Worm (Caenorhabditis elegans) whole organism, late embryonic: ENCODE data around the gene F42A6.1.

Source experiments
- C08G9.2 ChIP-seq: sonication (generic microtip); optimal IDR thresholded peaks from 2 replicates; lab custom pipeline; 2016; ENCODE audit warnings: mild to moderate bottlenecking, missing genetic modification characterization, moderate library complexity, missing compliant biosample characterization
- C38D4.7 ChIP-seq: fragments of 200-800 bp; sonication (Bioruptor generic); optimal IDR thresholded peaks from 2 replicates; lab custom pipeline; 2018; ENCODE audit warnings: mild to moderate bottlenecking, missing genetic modification characterization, moderate library complexity, missing compliant biosample characterization
- F13H6.1 ChIP-seq: sonication (generic microtip); optimal IDR thresholded peaks from 2 replicates; lab custom pipeline; 2016; ENCODE audit warnings: missing genetic modification characterization, missing compliant biosample characterization
- Y22D7AL.16 ChIP-seq: sonication (generic microtip); optimal IDR thresholded peaks from 2 replicates; lab custom pipeline; 2016; ENCODE audit warnings: missing genetic modification characterization, missing compliant biosample characterization
- ahr-1 ChIP-seq: sonication (generic microtip); optimal IDR thresholded peaks from 2 replicates; lab custom pipeline; 2016; ENCODE audit warnings: missing genetic modification characterization, missing compliant biosample characterization
- ama-1 ChIP-seq: fragments of 150-350 bp; optimal IDR thresholded peaks from 2 replicates; lab custom pipeline; 2014
- ceh-14 ChIP-seq: sonication (generic microtip); optimal IDR thresholded peaks from 2 replicates; lab custom pipeline; 2016; ENCODE audit warnings: missing genotype, missing genetic modification characterization, missing compliant biosample characterization
- ceh-2 ChIP-seq: sonication (generic microtip); optimal IDR thresholded peaks from 2 replicates; lab custom pipeline; 2016; ENCODE audit warnings: missing genotype, missing genetic modification characterization, missing compliant biosample characterization
- ceh-22 ChIP-seq: sonication (generic microtip); optimal IDR thresholded peaks from 2 replicates; lab custom pipeline; 2017; ENCODE audit warnings: missing biosample characterization, missing genetic modification characterization
- ceh-30 ChIP-seq: fragments of 150-350 bp; optimal IDR thresholded peaks from 2 replicates; lab custom pipeline; 2014; ENCODE audit warnings: missing biosample characterization, missing genetic modification characterization
- ceh-31 ChIP-seq: sonication (generic microtip); optimal IDR thresholded peaks from 2 replicates; lab custom pipeline; 2016; ENCODE audit warnings: missing genetic modification characterization, missing compliant biosample characterization
- ceh-34 ChIP-seq: sonication (generic microtip); optimal IDR thresholded peaks from 2 replicates; lab custom pipeline; 2016; ENCODE audit warnings: mild to moderate bottlenecking, missing genetic modification characterization, missing compliant biosample characterization
- ceh-45 ChIP-seq: fragments of 200-800 bp; sonication (Bioruptor generic); IDR thresholded peaks from 2 replicates; pipeline ENCODE4 v1.3.6; 2022; ENCODE audit warnings: missing genetic modification reagents, missing genetic modification characterization, missing compliant biosample characterization
- ceh-48 ChIP-seq: sonication (generic microtip); optimal IDR thresholded peaks from 2 replicates; lab custom pipeline; 2016; ENCODE audit warnings: missing genetic modification characterization, inconsistent platforms, missing compliant biosample characterization
- dve-1 ChIP-seq: sonication (generic microtip); optimal IDR thresholded peaks from 2 replicates; lab custom pipeline; 2017; ENCODE audit warnings: antibody characterized with exemption, mild to moderate bottlenecking, missing genetic modification characterization, missing compliant biosample characterization
- ets-4 ChIP-seq: sonication (generic microtip); optimal IDR thresholded peaks from 2 replicates; lab custom pipeline; 2016; ENCODE audit warnings: missing genetic modification characterization, missing compliant biosample characterization
- eyg-1 ChIP-seq: sonication (generic microtip); optimal IDR thresholded peaks from 2 replicates; lab custom pipeline; 2016; ENCODE audit warnings: missing genotype, missing genetic modification characterization, missing compliant biosample characterization
- fax-1 ChIP-seq: sonication (generic microtip); optimal IDR thresholded peaks from 2 replicates; lab custom pipeline; 2016; ENCODE audit warnings: missing genotype, missing genetic modification characterization, missing compliant biosample characterization
- gmeb-2 ChIP-seq: sonication (generic microtip); optimal IDR thresholded peaks from 2 replicates; lab custom pipeline; 2016; ENCODE audit warnings: missing genetic modification characterization, inconsistent platforms, missing compliant biosample characterization
- hlh-15 ChIP-seq: sonication (generic microtip); optimal IDR thresholded peaks from 2 replicates; lab custom pipeline; 2016; ENCODE audit warnings: missing genetic modification characterization, missing compliant biosample characterization
- hlh-30 ChIP-seq: sonication (generic microtip); optimal IDR thresholded peaks from 2 replicates; lab custom pipeline; 2017; ENCODE audit warnings: antibody characterized with exemption, missing genetic modification characterization, missing compliant biosample characterization; ENCODE audit not compliant: insufficient read depth
- hlh-8 ChIP-seq: sonication (generic microtip); optimal IDR thresholded peaks from 2 replicates; lab custom pipeline; 2016; ENCODE audit warnings: missing genotype, missing genetic modification characterization, missing compliant biosample characterization
- lin-11 ChIP-seq: fragments of 200-800 bp; sonication (Bioruptor generic); optimal IDR thresholded peaks from 2 replicates; lab custom pipeline; 2018; ENCODE audit warnings: mild to moderate bottlenecking, missing genetic modification characterization, missing compliant biosample characterization
- madf-2 ChIP-seq: sonication (generic microtip); optimal IDR thresholded peaks from 2 replicates; lab custom pipeline; 2017; ENCODE audit warnings: missing genetic modification characterization, missing compliant biosample characterization
- mec-3 ChIP-seq: sonication (generic microtip); optimal IDR thresholded peaks from 2 replicates; lab custom pipeline; 2016; ENCODE audit warnings: borderline replicate concordance, missing genetic modification characterization, missing compliant biosample characterization
- nhr-232 ChIP-seq: sonication (generic microtip); optimal IDR thresholded peaks from 2 replicates; lab custom pipeline; 2016; ENCODE audit warnings: missing genetic modification characterization, missing compliant biosample characterization
- npax-4 ChIP-seq: sonication (generic microtip); optimal IDR thresholded peaks from 2 replicates; lab custom pipeline; 2016; ENCODE audit warnings: missing genetic modification characterization, missing compliant biosample characterization
- odd-2 ChIP-seq: sonication (generic microtip); optimal IDR thresholded peaks from 2 replicates; lab custom pipeline; 2017; ENCODE audit warnings: antibody characterized with exemption, mild to moderate bottlenecking, missing genetic modification characterization, missing compliant biosample characterization
- pha-2 ChIP-seq: sonication (generic microtip); optimal IDR thresholded peaks from 2 replicates; lab custom pipeline; 2017; ENCODE audit warnings: mild to moderate bottlenecking, missing genetic modification characterization, missing compliant biosample characterization
- pha-4 ChIP-seq: fragments of 150-350 bp; optimal IDR thresholded peaks from 2 replicates; lab custom pipeline; 2018; ENCODE audit warnings: missing biosample characterization, missing genetic modification reagents, missing genetic modification characterization
- pros-1 ChIP-seq: fragments of 150-350 bp; optimal IDR thresholded peaks from 2 replicates; lab custom pipeline; 2014; ENCODE audit warnings: missing biosample characterization, missing genetic modification reagents, missing genetic modification characterization
- ref-2 ChIP-seq: sonication (generic microtip); optimal IDR thresholded peaks from 2 replicates; lab custom pipeline; 2016; ENCODE audit warnings: missing genetic modification characterization, missing compliant biosample characterization
- sox-4 ChIP-seq: sonication (generic microtip); optimal IDR thresholded peaks from 2 replicates; lab custom pipeline; 2017; ENCODE audit warnings: mild to moderate bottlenecking, missing genetic modification characterization, inconsistent platforms, missing compliant biosample characterization
- syd-9 ChIP-seq: sonication (generic microtip); optimal IDR thresholded peaks from 2 replicates; lab custom pipeline; 2016; ENCODE audit warnings: mild to moderate bottlenecking, missing genetic modification characterization, moderate library complexity, missing compliant biosample characterization
- tbx-2 ChIP-seq: sonication (generic microtip); optimal IDR thresholded peaks from 2 replicates; lab custom pipeline; 2016; ENCODE audit warnings: missing genetic modification characterization, missing compliant biosample characterization
- tbx-7 ChIP-seq: sonication (generic microtip); optimal IDR thresholded peaks from 2 replicates; lab custom pipeline; 2016; ENCODE audit warnings: missing genotype, missing genetic modification characterization, missing compliant biosample characterization
- unc-42 ChIP-seq: sonication (generic microtip); optimal IDR thresholded peaks from 2 replicates; lab custom pipeline; 2016; ENCODE audit warnings: missing genotype, missing genetic modification characterization, missing compliant biosample characterization
- unc-55 ChIP-seq: sonication (generic microtip); optimal IDR thresholded peaks from 2 replicates; lab custom pipeline; 2017; ENCODE audit warnings: missing biosample characterization, missing genetic modification reagents, missing genetic modification characterization
- unc-86 ChIP-seq: sonication (generic microtip); optimal IDR thresholded peaks from 2 replicates; lab custom pipeline; 2016; ENCODE audit warnings: missing genetic modification characterization, missing compliant biosample characterization
- zip-5 ChIP-seq: sonication (generic microtip); optimal IDR thresholded peaks from 2 replicates; lab custom pipeline; 2016; ENCODE audit warnings: missing genetic modification characterization, missing compliant biosample characterization
- ztf-16 ChIP-seq: sonication (generic microtip); optimal IDR thresholded peaks from 2 replicates; lab custom pipeline; 2017; ENCODE audit warnings: missing genetic modification characterization, missing compliant biosample characterization

Gene F42A6.1

ce11 chrIV:3363221-3363620 lies 8.4 kb downstream of the F42A6.1 start, which contains the start of gene Y55H10A.2:
Gene Y55H10A.2, plus strand, starts transcription at chrIV:3363521.
- TF ChIP-seq ceh-14 (tag; lab: Kevin White, UChicago) (no peak), dve-1 (tag; lab: Kevin White, UChicago) (no peak), tbx-7 (no peak)

- TF ChIP-seq mec-3 (no peak), ets-4 (no peak), eyg-1 (tag; lab: Kevin White, UChicago) (no peak), tbx-2 (no peak), fax-1 (no peak), zip-5 (tag; lab: Kevin White, UChicago) (no peak)
These were observed 8.9 kb downstream of the F42A6.1 start for ce11 chrIV:3363784-3364183.

ce11 chrIV:3368638-3369247 lies 13.9 kb downstream of the F42A6.1 start, which contains the start of gene vha-19:
Gene vha-19, plus strand, starts transcription at chrIV:3369197.
- TF ChIP-seq ets-4 = peak; percentile 14
- no peak for TF ChIP-seq madf-2 (tag; lab: Kevin White, UChicago)
- no peak for TF ChIP-seq hlh-8
- TF ChIP-seq ceh-34 (tag; lab: Kevin White, UChicago) = peak; percentile 51
- no peak for TF ChIP-seq ztf-16 (tag; lab: Kevin White, UChicago)
- TF ChIP-seq nhr-232 (tag; lab: Kevin White, UChicago) = no peak
- TF ChIP-seq ceh-31 (tag; lab: Kevin White, UChicago) = no peak
- no peak for TF ChIP-seq unc-55 (GFP tag; lab: Kevin White, UChicago)
- TF ChIP-seq ceh-48 = peak; percentile 23
- TF ChIP-seq odd-2 (tag; lab: Kevin White, UChicago) = no peak

ce11 chrIV:3373370-3373769 lies 18.5 kb downstream of the F42A6.1 start:
- no peak for TF ChIP-seq ceh-45
- TF ChIP-seq ama-1 = no peak
- TF ChIP-seq pha-2 (tag; lab: Kevin White, UChicago) = no peak
- TF ChIP-seq ceh-22 (tag; lab: Kevin White, UChicago) = no peak
- no peak for TF ChIP-seq sox-4
- TF ChIP-seq hlh-15 (tag; lab: Kevin White, UChicago) = no peak
- no peak for TF ChIP-seq npax-4 (tag; lab: Kevin White, UChicago)
- no peak for TF ChIP-seq gmeb-2 (tag; lab: Kevin White, UChicago)
- no peak for TF ChIP-seq unc-55 (GFP tag; lab: Kevin White, UChicago)
- TF ChIP-seq unc-86 (tag; lab: Kevin White, UChicago) = no peak
- TF ChIP-seq ceh-2 (tag; lab: Kevin White, UChicago) = no peak
- TF ChIP-seq ref-2 (tag; lab: Kevin White, UChicago) = no peak
- TF ChIP-seq syd-9 = no peak
- no peak for TF ChIP-seq unc-42
- TF ChIP-seq, all 69 proteins: peak for 0

- TF ChIP-seq mec-3 (no peak), lin-11 (tag; lab: Kevin White, UChicago) (no peak), ceh-31 (tag; lab: Kevin White, UChicago) (no peak), Y22D7AL.16 (tag; lab: Kevin White, UChicago) (no peak), F13H6.1 (tag; lab: Kevin White, UChicago) (no peak), madf-2 (tag; lab: Kevin White, UChicago) (no peak), nhr-232 (tag; lab: Kevin White, UChicago) (no peak), ceh-30 (no peak), tbx-2 (no peak), C08G9.2 (tag; lab: Kevin White, UChicago) (no peak), ahr-1 (tag; lab: Kevin White, UChicago) (no peak), unc-86 (tag; lab: Kevin White, UChicago) (no peak), hlh-30 (no peak), ama-1 (no peak), ceh-45 (no peak), ztf-16 (tag; lab: Kevin White, UChicago) (no peak), C38D4.7 (GFP tag; lab: Kevin White, UChicago) (no peak), pros-1 (tag; lab: Kevin White, UChicago) (no peak), zip-5 (tag; lab: Kevin White, UChicago) (no peak), pha-4 (tag; lab: Kevin White, UChicago) (no peak)
- TF ChIP-seq, all 69 proteins: peak for 0
These were observed 23.4 kb downstream of the F42A6.1 start, which contains the start of gene otub-4 for ce11 chrIV:3378080-3378804. Gene otub-4, minus strand, starts transcription at chrIV:3378130.
